Worm (Caenorhabditis elegans): ENCODE measurements around the gene lmd-5.

ce11 chrV:7123188-7123708 is at the start of gene lmd-5:
- TF ChIP-seq snpc-4 (tag; optimal IDR thresholded peaks at IDR 0.05) = no peak
- no peak for TF ChIP-seq ztf-11 (tag; optimal IDR thresholded peaks at IDR 0.05)
- TF ChIP-seq lsy-2 (tag; optimal IDR thresholded peaks at IDR 0.05) = no peak
